Fruit fly (Drosophila melanogaster) whole organism, embryonic: ENCODE results near the gene Tmem214.

Experiments
- ATbp ChIP-seq: fragments of 200-800 bp; sonication (Bioruptor generic); optimal IDR thresholded peaks from 2 replicates; lab custom pipeline; 2017; ENCODE audit warnings: missing biosample characterization, mild to moderate bottlenecking, missing genetic modification characterization, missing genetic modification reagents
- Aef1 ChIP-seq: fragments of 200-800 bp; sonication (Bioruptor generic); IDR thresholded peaks from 3 replicates; pipeline ENCODE4 v1.3.6; 2022; ENCODE audit warnings: missing biosample characterization, missing genetic modification characterization
- Atf-2 ChIP-seq: fragments of 200-800 bp; sonication (Bioruptor generic); optimal IDR thresholded peaks from 2 replicates; lab custom pipeline; 2016; ENCODE audit warnings: missing biosample characterization, missing genetic modification characterization
- BtbVII ChIP-seq: fragments of 200-800 bp; sonication (Bioruptor generic); optimal IDR thresholded peaks from 3 replicates; lab custom pipeline; 2017; ENCODE audit warnings: missing biosample characterization, mild to moderate bottlenecking, missing genetic modification characterization
- CG10366 ChIP-seq: fragments of 200-800 bp; sonication (Bioruptor generic); IDR thresholded peaks from 2 replicates; pipeline ENCODE4 v1.3.6; 2022; ENCODE audit warnings: missing biosample characterization, missing genetic modification characterization
- CG12104 ChIP-seq: fragments of 200-800 bp; sonication (Bioruptor generic); optimal IDR thresholded peaks from 3 replicates; lab custom pipeline; 2016; ENCODE audit warnings: missing biosample characterization, missing genetic modification characterization
- CG12219 ChIP-seq: fragments of 200-800 bp; sonication (Bioruptor generic); optimal IDR thresholded peaks from 3 replicates; lab custom pipeline; 2018; ENCODE audit warnings: missing biosample characterization, mild to moderate bottlenecking, missing genetic modification characterization
- CG12769 ChIP-seq: fragments of 200-800 bp; sonication (Bioruptor generic); optimal IDR thresholded peaks from 2 replicates; lab custom pipeline; 2019; ENCODE audit warnings: missing biosample characterization, mild to moderate bottlenecking, missing genetic modification characterization, moderate library complexity
- CG13894 ChIP-seq: fragments of 200-800 bp; sonication (Bioruptor generic); optimal IDR thresholded peaks from 3 replicates; lab custom pipeline; 2018; ENCODE audit warnings: missing biosample characterization, mild to moderate bottlenecking, missing genetic modification characterization, moderate library complexity
- CG14050 ChIP-seq: fragments of 200-800 bp; sonication (Bioruptor generic); IDR thresholded peaks from 3 replicates; pipeline ENCODE4 v1.3.6; 2022; ENCODE audit warnings: missing biosample characterization, missing genetic modification characterization
- CG15011 ChIP-seq: fragments of 200-800 bp; sonication (Bioruptor generic); optimal IDR thresholded peaks from 3 replicates; lab custom pipeline; 2018; ENCODE audit warnings: missing biosample characterization, mild to moderate bottlenecking, missing genetic modification characterization
- CG17829 ChIP-seq: fragments of 200-800 bp; optimal IDR thresholded peaks from 2 replicates; lab custom pipeline; 2019; ENCODE audit warnings: missing biosample characterization, mild to moderate bottlenecking, missing genetic modification characterization, moderate library complexity
- CG2120 ChIP-seq: fragments of 200-800 bp; sonication (Bioruptor generic); optimal IDR thresholded peaks from 3 replicates; lab custom pipeline; 2016; ENCODE audit warnings: missing biosample characterization, missing genetic modification characterization
- CG2129 ChIP-seq: fragments of 200-800 bp; sonication (Bioruptor generic); IDR thresholded peaks from 2 replicates; pipeline ENCODE4 v1.3.6; 2022; ENCODE audit warnings: missing biosample characterization, missing genetic modification characterization; ENCODE audit not compliant: partially characterized antibody
- CG4282 ChIP-seq: fragments of 200-800 bp; sonication (Bioruptor generic); optimal IDR thresholded peaks from 2 replicates; lab custom pipeline; 2016; ENCODE audit warnings: missing biosample characterization, missing genetic modification characterization
- CG43689 ChIP-seq: fragments of 200-800 bp; sonication (Bioruptor generic); IDR thresholded peaks from 2 replicates; pipeline ENCODE4 v1.3.6; 2022; ENCODE audit warnings: missing biosample characterization, missing genetic modification characterization
- CG4404 ChIP-seq: fragments of 200-800 bp; sonication (Bioruptor generic); IDR thresholded peaks from 2 replicates; pipeline ENCODE4 v1.3.6; 2022; ENCODE audit warnings: missing biosample characterization, missing genetic modification characterization
- CG6254 ChIP-seq: fragments of 200-800 bp; sonication (Bioruptor generic); optimal IDR thresholded peaks from 3 replicates; lab custom pipeline; 2017; ENCODE audit warnings: mild to moderate bottlenecking, missing biosample characterization, missing genetic modification reagents, missing genetic modification characterization
- CG7556 ChIP-seq: fragments of 200-800 bp; sonication (Bioruptor generic); optimal IDR thresholded peaks from 2 replicates; lab custom pipeline; 2017; ENCODE audit warnings: missing biosample characterization, mild to moderate bottlenecking, missing genetic modification characterization
- CG9797 ChIP-seq: fragments of 200-800 bp; sonication (Bioruptor generic); optimal IDR thresholded peaks from 3 replicates; lab custom pipeline; 2018; ENCODE audit warnings: missing biosample characterization, mild to moderate bottlenecking, missing genetic modification characterization
- CTCF ChIP-seq: fragments of 200-800 bp; sonication (Bioruptor generic); optimal IDR thresholded peaks from 2 replicates; lab custom pipeline; 2017; ENCODE audit warnings: missing biosample characterization, mild to moderate bottlenecking, missing genetic modification characterization, moderate library complexity
- D ChIP-seq, 2 experiments: fragments of 200-800 bp in 1 of 2; fragments of >200 bp in 1 of 2; sonication (Bioruptor generic) in 1 of 2; optimal IDR thresholded peaks; 2 replicates in 1 of 2; 3 replicates in 1 of 2; lab custom pipeline; 2017; ENCODE audit warnings: mild to moderate bottlenecking in 1 of 2, missing biosample characterization in 1 of 2, missing genetic modification characterization in 1 of 2, missing genetic modification reagents in 1 of 2
- Dfd ChIP-seq, 2 experiments: fragments of >200 bp; optimal IDR thresholded peaks; 2 replicates each; lab custom pipeline; 2017; ENCODE audit warnings: missing biosample characterization in 2 of 2, missing genetic modification characterization in 2 of 2
- Doc3 ChIP-seq: fragments of 200-800 bp; sonication (Bioruptor generic); IDR thresholded peaks from 3 replicates; pipeline ENCODE4 v1.3.6; 2022; ENCODE audit warnings: missing biosample characterization, missing genetic modification characterization; ENCODE audit not compliant: partially characterized antibody
- Ets97D ChIP-seq: fragments of 200-800 bp; sonication (Bioruptor generic); optimal IDR thresholded peaks from 3 replicates; lab custom pipeline; 2016; ENCODE audit warnings: missing biosample characterization, missing genetic modification characterization
- Fer1 ChIP-seq: fragments of 200-800 bp; sonication (Bioruptor generic); optimal IDR thresholded peaks from 2 replicates; lab custom pipeline; 2017; ENCODE audit warnings: missing biosample characterization, mild to moderate bottlenecking, missing genetic modification characterization
- Fer3 ChIP-seq: fragments of 200-800 bp; sonication (Bioruptor generic); optimal IDR thresholded peaks from 2 replicates; lab custom pipeline; 2018; ENCODE audit warnings: missing biosample characterization, mild to moderate bottlenecking, missing genetic modification characterization, moderate library complexity
- Hr3 ChIP-seq: fragments of 200-800 bp; sonication (Bioruptor generic); optimal IDR thresholded peaks from 3 replicates; lab custom pipeline; 2016; ENCODE audit warnings: missing biosample characterization, missing genetic modification characterization
- Mrtf ChIP-seq: fragments of 200-800 bp; sonication (Bioruptor generic); IDR thresholded peaks from 3 replicates; pipeline ENCODE4 v1.3.6; 2022; ENCODE audit warnings: missing biosample characterization, missing genetic modification characterization
- Nf-YB ChIP-seq: fragments of 200-800 bp; sonication (Bioruptor generic); optimal IDR thresholded peaks from 3 replicates; lab custom pipeline; 2019; ENCODE audit warnings: missing biosample characterization, mild to moderate bottlenecking, missing genetic modification characterization, moderate library complexity
- NfI ChIP-seq: fragments of 200-800 bp; sonication (Bioruptor generic); optimal IDR thresholded peaks from 3 replicates; lab custom pipeline; 2018; ENCODE audit warnings: missing biosample characterization, mild to moderate bottlenecking, missing genetic modification characterization, moderate library complexity
- Oaz ChIP-seq: fragments of 200-800 bp; sonication (Bioruptor generic); IDR thresholded peaks from 2 replicates; pipeline ENCODE4 v1.3.6; 2022; ENCODE audit warnings: missing biosample characterization, missing genetic modification characterization
- Oli ChIP-seq: fragments of 200-800 bp; sonication (Bioruptor generic); optimal IDR thresholded peaks from 2 replicates; lab custom pipeline; 2018; ENCODE audit warnings: missing biosample characterization, mild to moderate bottlenecking, missing genetic modification characterization, moderate library complexity
- Ravus ChIP-seq: fragments of 200-800 bp; sonication (Bioruptor generic); IDR thresholded peaks from 2 replicates; pipeline ENCODE4 v1.3.6; 2022; ENCODE audit warnings: missing biosample characterization, missing genetic modification characterization
- Rx ChIP-seq: fragments of 200-800 bp; sonication (Bioruptor generic); IDR thresholded peaks from 2 replicates; pipeline ENCODE4 v1.3.6; 2022; ENCODE audit warnings: missing biosample characterization, missing genetic modification characterization
- Sin3A ChIP-seq: fragments of >200 bp; optimal IDR thresholded peaks from 2 replicates; lab custom pipeline; 2018
- Six4 ChIP-seq: fragments of 200-800 bp; sonication (Bioruptor generic); optimal IDR thresholded peaks from 2 replicates; lab custom pipeline; 2016; ENCODE audit warnings: missing biosample characterization, missing genetic modification characterization
- Spps ChIP-seq: fragments of 200-800 bp; sonication (Bioruptor generic); optimal IDR thresholded peaks from 2 replicates; lab custom pipeline; 2018; ENCODE audit warnings: missing biosample characterization, mild to moderate bottlenecking, missing genetic modification characterization
- ab ChIP-seq: fragments of 200-800 bp; sonication (Bioruptor generic); optimal IDR thresholded peaks from 2 replicates; lab custom pipeline; 2016; ENCODE audit warnings: missing biosample characterization, missing genetic modification characterization
- dimm ChIP-seq: fragments of 200-800 bp; sonication (Bioruptor generic); IDR thresholded peaks from 2 replicates; pipeline ENCODE4 v1.3.6; 2022; ENCODE audit warnings: missing biosample characterization, missing genetic modification characterization
- disco-r ChIP-seq: fragments of 200-800 bp; sonication (Bioruptor generic); optimal IDR thresholded peaks from 2 replicates; lab custom pipeline; 2016; ENCODE audit warnings: missing biosample characterization, missing genetic modification characterization
- gsb ChIP-seq: fragments of 200-800 bp; sonication (Bioruptor generic); IDR thresholded peaks from 2 replicates; pipeline ENCODE4 v1.3.6; 2022; ENCODE audit warnings: missing biosample characterization, missing genetic modification characterization
- ind ChIP-seq: fragments of 200-800 bp; sonication (Bioruptor generic); optimal IDR thresholded peaks from 3 replicates; lab custom pipeline; 2016; ENCODE audit warnings: missing biosample characterization, missing genetic modification characterization
- lilli ChIP-seq: fragments of 200-800 bp; sonication (Bioruptor generic); optimal IDR thresholded peaks from 3 replicates; lab custom pipeline; 2016; ENCODE audit warnings: missing biosample characterization, missing genetic modification characterization
- luna ChIP-seq: fragments of 200-800 bp; sonication (Bioruptor generic); optimal IDR thresholded peaks from 2 replicates; lab custom pipeline; 2016; ENCODE audit warnings: missing biosample characterization, missing genetic modification characterization
- p53 ChIP-seq: fragments of 200-800 bp; sonication (Bioruptor generic); optimal IDR thresholded peaks from 2 replicates; lab custom pipeline; 2016; ENCODE audit warnings: missing biosample characterization, missing genetic modification characterization
- pb ChIP-seq: fragments of 200-800 bp; sonication (Bioruptor generic); optimal IDR thresholded peaks from 3 replicates; lab custom pipeline; 2016; ENCODE audit warnings: missing biosample characterization, missing genetic modification characterization
- sc ChIP-seq, 3 experiments: fragments of >200 bp in 2 of 3; fragments of 200-800 bp in 1 of 3; sonication (Bioruptor generic) in 1 of 3; optimal IDR thresholded peaks; 2 replicates in 2 of 3; 3 replicates in 1 of 3; lab custom pipeline; 2017; ENCODE audit warnings: mild to moderate bottlenecking in 1 of 3, missing biosample characterization in 1 of 3, missing genetic modification characterization in 1 of 3, missing genetic modification reagents in 1 of 3
- schlank ChIP-seq: fragments of 200-800 bp; sonication (Bioruptor generic); optimal IDR thresholded peaks from 2 replicates; lab custom pipeline; 2018; ENCODE audit warnings: missing biosample characterization, mild to moderate bottlenecking, missing genetic modification characterization
- seq ChIP-seq: fragments of 200-800 bp; sonication (Bioruptor generic); IDR thresholded peaks from 2 replicates; pipeline ENCODE4 v1.3.6; 2022; ENCODE audit warnings: missing biosample characterization, missing genetic modification characterization
- sim ChIP-seq: fragments of 200-800 bp; sonication (Bioruptor generic); IDR thresholded peaks from 2 replicates; pipeline ENCODE4 v1.3.6; 2022; ENCODE audit warnings: missing biosample characterization, missing genetic modification characterization

The Tmem214 gene

DNA sequence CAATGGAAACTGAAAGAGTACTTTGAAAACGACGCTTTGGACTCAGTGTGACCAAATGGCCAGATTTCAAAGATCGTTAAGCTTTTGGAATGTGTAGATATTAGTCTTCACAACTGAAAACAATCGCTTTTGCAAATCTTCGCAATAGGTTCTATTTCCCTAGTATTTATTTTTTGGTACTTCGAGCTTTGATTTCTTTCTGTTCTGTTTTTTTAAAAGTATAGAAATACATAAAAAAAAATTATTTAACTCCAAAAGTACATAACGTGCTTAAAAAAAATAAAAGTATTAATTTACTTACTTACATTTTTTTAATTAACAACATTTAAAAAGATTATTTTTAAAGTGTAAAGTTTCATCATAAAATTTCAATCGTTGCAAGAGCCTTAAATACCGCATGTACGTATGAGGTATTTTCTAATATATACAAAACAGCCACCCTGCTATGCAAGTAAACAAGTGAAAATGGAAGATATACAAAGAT lies 17.3 kb upstream of the Tmem214 start, which contains the start of the genes piwi and CG12253 (continued):
- TF ChIP-seq Oli (tag; lab: Kevin White, UChicago) (no peak), disco-r (GFP tag; lab: Kevin White, UChicago) (no peak), Ets97D (peak; percentile 26), Sin3A (lab: Kevin White, UChicago) (no peak), CG4282 (GFP tag; lab: Kevin White, UChicago) (no peak), NfI (GFP tag; lab: Kevin White, UChicago) (peak; percentile 71), Fer1 (GFP tag; lab: Kevin White, UChicago) (peak; percentile 20), CG12104 (GFP tag; lab: Kevin White, UChicago) (peak; percentile 19), schlank (tag; lab: Kevin White, UChicago) (peak; percentile 7), CG12769 (no peak), CG12219 (GFP tag; lab: Kevin White, UChicago) (no peak), CTCF (no peak), Dfd (GFP tag; optimal IDR thresholded peaks at IDR 0.05; lab: Kevin White, UChicago) (no peak), D (optimal IDR thresholded peaks at IDR 0.05; lab: Kevin White, UChicago) (no peak), D (GFP tag; optimal IDR thresholded peaks at IDR 0.05; lab: Kevin White, UChicago) (peak; percentile 28), seq (GFP tag; lab: Robert Waterston, UW) (0 out of 2 replicates have a peak, but pooled peaks have one; percentile 35), Ravus (GFP tag; lab: Robert Waterston, UW) (no peak), gsb (GFP tag; lab: Robert Waterston, UW) (no peak), CG15011 (no peak), ab (no peak), BtbVII (GFP tag; lab: Kevin White, UChicago) (no peak), Oaz (GFP tag; lab: Robert Waterston, UW) (0 out of 2 replicates have a peak, but pooled peaks have one; percentile 39)
- TF ChIP-seq, all 482 proteins: peak for 196

DNA sequence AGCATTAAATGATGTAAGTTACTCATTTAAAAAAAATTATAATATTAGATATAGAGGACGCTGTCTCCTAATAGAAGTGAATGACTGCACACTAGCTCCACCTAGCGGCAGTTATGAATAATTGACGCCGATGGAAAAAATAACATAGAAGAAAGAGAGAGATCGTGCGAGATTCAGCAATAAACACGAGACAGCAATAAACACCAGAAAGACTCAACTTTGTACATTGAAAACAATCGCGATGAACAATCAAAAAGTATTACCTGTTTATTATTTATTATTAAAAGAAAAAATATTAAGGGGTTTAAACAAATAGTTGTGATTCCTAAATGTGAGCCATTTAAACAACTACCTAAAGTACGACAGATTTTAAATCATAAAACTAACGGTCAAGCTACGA lies 16.1 kb upstream of the Tmem214 start:
- TF ChIP-seq Aef1 (GFP tag; lab: Robert Waterston, UW) = no peak; the same call in 2 of the 3 replicates
- no peak for TF ChIP-seq Nf-YB (GFP tag; lab: Kevin White, UChicago)
- TF ChIP-seq sim (GFP tag; lab: Robert Waterston, UW) = no peak
- TF ChIP-seq CG17829 (tag; lab: Kevin White, UChicago) = peak; percentile 67
- no peak for TF ChIP-seq CG13894 (tag; lab: Kevin White, UChicago)
- TF ChIP-seq Six4 (GFP tag; lab: Kevin White, UChicago) = peak; percentile 12
- no peak for TF ChIP-seq luna (GFP tag; lab: Kevin White, UChicago)
- TF ChIP-seq CG4404 = no peak
- TF ChIP-seq lilli (GFP tag; lab: Kevin White, UChicago) = peak; percentile 1
- no peak for TF ChIP-seq CG43689
- no peak for TF ChIP-seq CG14050 (GFP tag; lab: Robert Waterston, UW)
- TF ChIP-seq dimm (GFP tag; lab: Robert Waterston, UW) = peak; percentile 17; the same call in 1 of the 2 replicates
- TF ChIP-seq Doc3 (GFP tag; lab: Robert Waterston, UW) = no peak
- TF ChIP-seq Rx (GFP tag; lab: Robert Waterston, UW) = no peak
- no peak for TF ChIP-seq pb (GFP tag; lab: Kevin White, UChicago)
- TF ChIP-seq CG2129 (GFP tag; lab: Robert Waterston, UW) = no peak
- no peak for TF ChIP-seq p53 (GFP tag; lab: Kevin White, UChicago)
- TF ChIP-seq Hr3 (GFP tag; lab: Kevin White, UChicago) = no peak
- peak; percentile 30 for TF ChIP-seq CG6254 (GFP tag; lab: Kevin White, UChicago)
- TF ChIP-seq ind (GFP tag; lab: Kevin White, UChicago) = peak; percentile 43
- TF ChIP-seq Atf-2 (GFP tag; lab: Kevin White, UChicago) = no peak
- TF ChIP-seq CG2120 (GFP tag; lab: Kevin White, UChicago) = no peak
- no peak for TF ChIP-seq seq (GFP tag; lab: Robert Waterston, UW)
- TF ChIP-seq CG10366 (GFP tag; lab: Robert Waterston, UW) = no peak
- TF ChIP-seq Spps (tag; lab: Kevin White, UChicago) = peak; percentile 38
- no peak for TF ChIP-seq Mrtf (GFP tag; lab: Robert Waterston, UW)
- no peak for TF ChIP-seq sc (optimal IDR thresholded peaks at IDR 0.05; lab: Kevin White, UChicago)
- TF ChIP-seq sc (GFP tag; optimal IDR thresholded peaks at IDR 0.05; lab: Kevin White, UChicago) = no peak
- peak; percentile 16 for TF ChIP-seq Ets97D
- no peak for TF ChIP-seq CG9797 (GFP tag; lab: Kevin White, UChicago)
- no peak for TF ChIP-seq ATbp (GFP tag; lab: Kevin White, UChicago)
- TF ChIP-seq CG7556 (GFP tag; lab: Kevin White, UChicago) = no peak
- TF ChIP-seq Fer3 (tag; lab: Kevin White, UChicago) = peak; percentile 42
